Worm (Caenorhabditis elegans): ENCODE results near the gene try-5.

ce11 chrV:9329245-9329979 lies 17.4 kb upstream of the try-5 start:
- TF ChIP-seq ceh-9 (tag; optimal IDR thresholded peaks at IDR 0.05) (no peak), elt-4 (tag; optimal IDR thresholded peaks at IDR 0.05) (no peak), ceh-30 (tag; optimal IDR thresholded peaks at IDR 0.05) (no peak), F13H6.1 (tag; optimal IDR thresholded peaks at IDR 0.05) (no peak), eyg-1 (tag; optimal IDR thresholded peaks at IDR 0.05) (no peak)

All from whole organism, late embryonic.